Worm (Caenorhabditis elegans) whole organism, young adult: Measurements from ENCODE around the gene tag-273.
A peak's percentile ranks its signal among the peaks of the same experiment; 100 is the strongest.

Experiments used
- B0019.2 ChIP-seq: fragments of 200-800 bp; sonication (Bioruptor generic); conservative IDR thresholded peaks from 2 replicates; pipeline ENCODE4 v1.3.6; 2022; ENCODE audit warnings: missing genetic modification reagents, missing genetic modification characterization, missing compliant biosample characterization
- F33H1.4 ChIP-seq: fragments of 200-800 bp; sonication (Bioruptor generic); IDR thresholded peaks from 2 replicates; pipeline ENCODE4 v1.3.6; 2022; ENCODE audit warnings: missing genetic modification reagents, missing genetic modification characterization, missing compliant biosample characterization
- F49E8.2 ChIP-seq: sonication (generic microtip); optimal IDR thresholded peaks from 3 replicates; lab custom pipeline; 2017; ENCODE audit warnings: missing genetic modification characterization, mild to moderate bottlenecking, missing compliant biosample characterization, antibody characterized with exemption, moderate library complexity; ENCODE audit not compliant: insufficient read depth
- K11D2.4 ChIP-seq: fragments of 200-800 bp; sonication (Bioruptor generic); IDR thresholded peaks from 2 replicates; pipeline ENCODE4 v1.3.6; 2022; ENCODE audit warnings: missing genetic modification reagents, missing genetic modification characterization, missing compliant biosample characterization
- T07F8.4 ChIP-seq: sonication (generic microtip); optimal IDR thresholded peaks from 2 replicates; lab custom pipeline; 2016; ENCODE audit warnings: mild to moderate bottlenecking, missing genetic modification characterization, moderate library complexity, missing compliant biosample characterization
- akir-1 ChIP-seq: fragments of 200-800 bp; sonication (Bioruptor generic); optimal IDR thresholded peaks from 2 replicates; lab custom pipeline; 2018; ENCODE audit warnings: mild to moderate bottlenecking, missing genetic modification characterization, moderate library complexity, missing compliant biosample characterization
- aptf-2 ChIP-seq: fragments of 200-800 bp; sonication (Bioruptor generic); conservative IDR thresholded peaks from 2 replicates; pipeline ENCODE4 v1.3.6; 2022; ENCODE audit warnings: missing genetic modification reagents, missing genetic modification characterization, missing compliant biosample characterization
- attf-6 ChIP-seq: fragments of 200-800 bp; sonication (Bioruptor generic); IDR thresholded peaks from 2 replicates; pipeline ENCODE4 v1.3.6; 2022; ENCODE audit warnings: missing genetic modification reagents, missing genetic modification characterization, missing compliant biosample characterization
- bed-1 ChIP-seq: fragments of 200-800 bp; sonication (Bioruptor generic); IDR thresholded peaks from 2 replicates; pipeline ENCODE4 v1.3.6; 2022; ENCODE audit warnings: missing genetic modification reagents, missing genetic modification characterization, missing compliant biosample characterization
- cebp-2 ChIP-seq: fragments of 200-800 bp; sonication (Bioruptor generic); IDR thresholded peaks from 2 replicates; pipeline ENCODE4 v1.3.6; 2022; ENCODE audit warnings: missing genetic modification characterization, missing compliant biosample characterization
- ceh-91 ChIP-seq: fragments of 200-800 bp; sonication (Bioruptor generic); IDR thresholded peaks from 2 replicates; pipeline ENCODE4 v1.3.6; 2022; ENCODE audit warnings: missing genetic modification reagents, missing genetic modification characterization, missing compliant biosample characterization
- dpl-1 ChIP-seq: fragments of 150-350 bp; optimal IDR thresholded peaks from 2 replicates; lab custom pipeline; 2014; ENCODE audit warnings: missing biosample characterization, missing genetic modification reagents, missing genetic modification characterization
- efl-1 ChIP-seq: fragments of 150-350 bp; optimal IDR thresholded peaks from 2 replicates; lab custom pipeline; 2014; ENCODE audit warnings: missing biosample characterization, missing genetic modification reagents, missing genetic modification characterization
- egl-18 ChIP-seq: fragments of 200-800 bp; sonication (Bioruptor generic); IDR thresholded peaks from 2 replicates; pipeline ENCODE4 v1.3.6; 2022; ENCODE audit warnings: missing genetic modification reagents, missing genetic modification characterization, missing compliant biosample characterization
- egl-44 ChIP-seq: fragments of 200-800 bp; sonication (Bioruptor generic); IDR thresholded peaks from 2 replicates; pipeline ENCODE4 v1.3.6; 2022; ENCODE audit warnings: missing genetic modification reagents, missing genetic modification characterization, missing compliant biosample characterization
- egrh-3 ChIP-seq: fragments of 200-800 bp; sonication (Bioruptor generic); IDR thresholded peaks from 2 replicates; pipeline ENCODE4 v1.3.6; 2022; ENCODE audit warnings: missing genetic modification reagents, missing genetic modification characterization, missing compliant biosample characterization
- ekl-4 ChIP-seq: fragments of 200-800 bp; sonication (Bioruptor generic); IDR thresholded peaks from 2 replicates; pipeline ENCODE4 v1.3.6; 2022; ENCODE audit warnings: missing genetic modification reagents, missing genetic modification characterization, missing compliant biosample characterization
- fkh-3 ChIP-seq: sonication (generic microtip); optimal IDR thresholded peaks from 2 replicates; lab custom pipeline; 2016; ENCODE audit warnings: mild to moderate bottlenecking, missing genetic modification characterization, missing compliant biosample characterization
- him-1 ChIP-seq: sonication (generic microtip); optimal IDR thresholded peaks from 2 replicates; lab custom pipeline; 2016; ENCODE audit warnings: missing genotype, missing genetic modification reagents, missing genetic modification characterization, missing compliant biosample characterization
- hmg-20 ChIP-seq: fragments of 200-800 bp; sonication (Bioruptor generic); IDR thresholded peaks from 2 replicates; pipeline ENCODE4 v1.3.6; 2022; ENCODE audit warnings: missing genetic modification reagents, missing genetic modification characterization, missing compliant biosample characterization
- hsf-1 ChIP-seq: fragments of 200-800 bp; sonication (Bioruptor generic); IDR thresholded peaks from 2 replicates; pipeline ENCODE4 v1.3.6; 2022; ENCODE audit warnings: missing genetic modification reagents, missing genetic modification characterization, missing compliant biosample characterization
- lag-1 ChIP-seq: fragments of 200-800 bp; sonication (Bioruptor generic); IDR thresholded peaks from 2 replicates; pipeline ENCODE4 v1.3.6; 2022; ENCODE audit warnings: missing genetic modification reagents, missing genetic modification characterization, missing compliant biosample characterization
- let-607 ChIP-seq, 2 experiments: fragments of 200-800 bp in 1 of 2; sonication (Bioruptor generic) in 1 of 2; sonication (generic microtip) in 1 of 2; optimal IDR thresholded peaks; 2 replicates each; lab custom pipeline; 2016 to 2018; ENCODE audit warnings: mild to moderate bottlenecking in 2 of 2, missing compliant biosample characterization in 2 of 2, missing genetic modification characterization in 2 of 2, moderate library complexity in 2 of 2, missing genotype in 1 of 2
- lin-35 ChIP-seq, 3 experiments: fragments of 150-350 bp in 2 of 3; sonication (generic microtip) in 1 of 3; optimal IDR thresholded peaks; 2 replicates each; lab custom pipeline; 2014 to 2018; ENCODE audit warnings: missing biosample characterization in 3 of 3, missing genetic modification characterization in 3 of 3, missing genetic modification reagents in 3 of 3
- lir-1 ChIP-seq: fragments of 200-800 bp; sonication (Bioruptor generic); conservative IDR thresholded peaks from 2 replicates; pipeline ENCODE4 v1.3.6; 2022; ENCODE audit warnings: missing genetic modification reagents, missing genetic modification characterization, missing compliant biosample characterization
- madf-6 ChIP-seq: fragments of 200-800 bp; sonication (Bioruptor generic); IDR thresholded peaks from 2 replicates; pipeline ENCODE4 v1.3.6; 2022; ENCODE audit warnings: missing genetic modification reagents, missing genetic modification characterization, missing compliant biosample characterization
- mcd-1 ChIP-seq: fragments of 200-800 bp; sonication (Bioruptor generic); IDR thresholded peaks from 2 replicates; pipeline ENCODE4 v1.3.6; 2022; ENCODE audit warnings: missing genetic modification reagents, missing genetic modification characterization, missing compliant biosample characterization
- nfya-1 ChIP-seq: sonication (generic microtip); optimal IDR thresholded peaks from 2 replicates; lab custom pipeline; 2017; ENCODE audit warnings: antibody characterized with exemption, missing compliant biosample characterization, missing genetic modification characterization, borderline replicate concordance; ENCODE audit not compliant: insufficient read depth
- pbrm-1 ChIP-seq: fragments of 200-800 bp; sonication (Bioruptor generic); IDR thresholded peaks from 2 replicates; pipeline ENCODE4 v1.3.6; 2022; ENCODE audit warnings: missing genetic modification reagents, missing genetic modification characterization, missing compliant biosample characterization
- pha-4 ChIP-seq: fragments of 150-350 bp; sonication (generic microtip); optimal IDR thresholded peaks from 2 replicates; lab custom pipeline; 2014; ENCODE audit warnings: missing biosample characterization, missing genetic modification reagents, missing genetic modification characterization
- repo-1 ChIP-seq: sonication (generic microtip); optimal IDR thresholded peaks from 2 replicates; lab custom pipeline; 2017; ENCODE audit warnings: mild to moderate bottlenecking, missing genetic modification characterization, missing compliant biosample characterization
- snpc-3.4 ChIP-seq: sonication (generic microtip); optimal IDR thresholded peaks from 2 replicates; lab custom pipeline; 2017; ENCODE audit warnings: missing genetic modification characterization, mild to moderate bottlenecking, missing compliant biosample characterization, antibody characterized with exemption, moderate library complexity, missing genotype, missing genetic modification reagents
- snpc-4 ChIP-seq, 5 experiments: fragments of 150-350 bp in 1 of 5; sonication (generic microtip) in 4 of 5; optimal IDR thresholded peaks; 2 replicates each; lab custom pipeline; 2014 to 2018; ENCODE audit warnings: missing genetic modification characterization in 5 of 5, missing biosample characterization in 3 of 5, antibody characterized with exemption in 2 of 5, mild to moderate bottlenecking in 2 of 5, missing compliant biosample characterization in 2 of 5, missing genotype in 2 of 5, moderate library complexity in 2 of 5, missing genetic modification reagents in 1 of 5
- somi-1 ChIP-seq: fragments of 200-800 bp; sonication (Bioruptor generic); optimal IDR thresholded peaks from 2 replicates; lab custom pipeline; 2018; ENCODE audit warnings: mild to moderate bottlenecking, missing genetic modification characterization, missing compliant biosample characterization

Gene tag-273

DNA sequence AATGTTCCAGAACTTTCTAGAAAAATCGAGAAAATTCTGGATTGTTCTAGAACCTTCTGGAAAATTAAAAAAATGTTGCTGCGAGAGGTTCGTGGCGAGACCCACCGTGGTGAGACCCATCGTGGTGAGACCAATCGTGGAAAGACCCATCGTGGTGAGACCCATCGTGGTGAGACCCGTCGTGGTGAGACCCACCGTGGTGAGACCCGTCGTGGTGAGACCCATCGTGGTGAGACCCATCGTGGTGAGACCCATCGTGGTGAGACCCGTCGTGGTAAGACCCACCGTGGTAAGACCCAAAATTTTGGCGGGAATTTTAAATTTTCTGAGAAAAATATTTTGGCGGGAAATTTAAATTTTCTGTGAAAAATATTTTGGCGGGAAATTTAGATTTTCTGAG is 26.4 kb downstream of the tag-273 start:
- TF ChIP-seq bed-1, result 0 out of 2 replicates have a peak, but pooled peaks have one; percentile 48
- 0 out of 2 replicates have a peak, but pooled peaks have one; percentile 48 for TF ChIP-seq cebp-2 (GFP tag; lab: Robert Waterston, UW)
- peak; percentile 41; the same call in 1 of the 2 replicates for TF ChIP-seq egrh-3 (GFP tag; lab: Robert Waterston, UW)
- TF ChIP-seq attf-6 (GFP tag; lab: Robert Waterston, UW), result 0 out of 2 replicates have a peak, but pooled peaks have one; percentile 56
- TF ChIP-seq hsf-1, result 0 out of 2 replicates have a peak, but pooled peaks have one; percentile 49
- peak; percentile 64 for TF ChIP-seq F33H1.4 (GFP tag; lab: Robert Waterston, UW)

DNA sequence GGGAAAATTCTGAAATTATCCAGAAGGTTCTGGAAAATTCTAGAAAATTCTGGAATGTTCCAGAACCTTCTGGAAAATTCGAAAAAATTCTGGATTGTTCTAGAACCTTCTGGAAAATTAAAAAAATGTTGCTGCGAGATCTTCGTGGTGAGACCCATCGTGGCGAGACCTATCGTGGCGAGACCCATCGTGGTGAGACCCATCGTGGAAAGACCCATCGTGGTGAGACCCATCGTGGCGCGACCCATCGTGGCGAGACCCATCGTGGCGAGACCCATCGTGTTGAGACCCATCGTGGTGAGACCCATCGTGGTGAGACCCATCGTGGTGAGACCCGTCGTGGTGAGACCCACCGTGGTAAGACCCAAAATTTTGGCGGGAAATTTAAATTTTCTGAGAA is 28.3 kb downstream of the tag-273 start:
- peak; percentile 77 for TF ChIP-seq hsf-1
- peak; percentile 58; the same call in 1 of the 2 replicates for TF ChIP-seq cebp-2 (GFP tag; lab: Robert Waterston, UW)
- peak; percentile 37; the same call in 1 of the 2 replicates for TF ChIP-seq mcd-1 (GFP tag; lab: Robert Waterston, UW)
- TF ChIP-seq F33H1.4 (GFP tag; lab: Robert Waterston, UW), result peak; percentile 61
- TF ChIP-seq ceh-91 (GFP tag; lab: Robert Waterston, UW), result peak; percentile 32; the same call in 1 of the 2 replicates
- TF ChIP-seq, all 124 proteins: peak for 5; not testable (repeated sequence) for 119

DNA sequence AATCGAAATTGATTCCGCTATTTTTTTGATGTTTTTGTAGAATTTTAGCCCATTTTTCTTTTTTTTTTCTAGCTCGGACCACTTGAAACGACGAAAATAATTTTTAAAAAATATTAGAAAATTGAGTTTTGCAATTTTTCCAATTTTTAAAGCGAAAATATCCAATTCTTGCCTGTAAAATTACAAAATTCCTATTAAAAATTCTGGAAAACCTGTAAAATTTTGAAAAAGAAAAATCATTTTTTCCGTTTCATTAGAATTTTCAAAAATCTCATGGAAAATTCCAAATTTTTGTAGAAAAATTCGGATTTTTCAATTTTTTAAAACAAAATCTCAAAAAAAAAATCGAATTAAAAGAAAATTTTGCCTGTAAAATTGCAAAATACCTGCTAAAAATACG is 36.0 kb downstream of the tag-273 start:
- no peak for TF ChIP-seq mcd-1 (GFP tag; lab: Robert Waterston, UW)
- TF ChIP-seq cebp-2 (GFP tag; lab: Robert Waterston, UW), result 0 out of 2 replicates have a peak, but pooled peaks have one; percentile 65
- no peak for TF ChIP-seq B0019.2 (GFP tag; lab: Robert Waterston, UW)
- no peak for TF ChIP-seq akir-1 (GFP tag; lab: Kevin White, UChicago)
- no peak for TF ChIP-seq lag-1 (GFP tag; lab: Robert Waterston, UW)
- peak; percentile 82 for TF ChIP-seq attf-6 (GFP tag; lab: Robert Waterston, UW)
- TF ChIP-seq repo-1 (tag; lab: Kevin White, UChicago), result no peak
- no peak for TF ChIP-seq snpc-4 (GFP tag; optimal IDR thresholded peaks at IDR 0.05; lab: Kevin White, UChicago)
- TF ChIP-seq snpc-4 (tag; optimal IDR thresholded peaks at IDR 0.05; lab: Kevin White, UChicago), result peak in 1 of 4 experiments; percentile 76
- TF ChIP-seq aptf-2 (GFP tag; lab: Robert Waterston, UW), result no peak

DNA sequence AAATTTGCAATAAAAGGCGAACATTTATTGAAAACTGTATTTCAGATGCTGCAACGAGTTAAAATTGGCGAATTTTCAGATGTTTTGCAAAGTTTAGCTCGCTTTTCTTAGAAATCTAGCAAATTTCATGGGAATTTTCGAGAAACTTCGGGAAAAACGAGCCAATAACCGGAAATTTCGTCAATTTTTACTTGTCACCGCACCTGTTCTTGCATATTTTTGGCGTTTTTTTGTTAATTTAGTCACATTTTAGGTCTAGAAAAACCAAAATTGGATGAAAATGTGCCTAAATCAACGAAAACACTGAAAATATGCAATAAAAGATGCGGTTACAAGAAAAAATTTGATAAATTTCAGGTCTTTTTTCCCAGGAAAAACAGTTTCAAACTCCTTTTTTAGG is 38.1 kb downstream of the tag-273 start:
- 0 out of 2 replicates have a peak, but pooled peaks have one; percentile 16 for TF ChIP-seq attf-6 (GFP tag; lab: Robert Waterston, UW)
- no peak for TF ChIP-seq snpc-4 (GFP tag; optimal IDR thresholded peaks at IDR 0.05; lab: Kevin White, UChicago)
- peak in 2 of 4 experiments; percentile 55 to 58 for TF ChIP-seq snpc-4 (tag; optimal IDR thresholded peaks at IDR 0.05; lab: Kevin White, UChicago)
- no peak for TF ChIP-seq nfya-1 (tag; lab: Kevin White, UChicago)
- TF ChIP-seq egl-44 (GFP tag; lab: Robert Waterston, UW), result no peak
- TF ChIP-seq egl-18, result no peak

DNA sequence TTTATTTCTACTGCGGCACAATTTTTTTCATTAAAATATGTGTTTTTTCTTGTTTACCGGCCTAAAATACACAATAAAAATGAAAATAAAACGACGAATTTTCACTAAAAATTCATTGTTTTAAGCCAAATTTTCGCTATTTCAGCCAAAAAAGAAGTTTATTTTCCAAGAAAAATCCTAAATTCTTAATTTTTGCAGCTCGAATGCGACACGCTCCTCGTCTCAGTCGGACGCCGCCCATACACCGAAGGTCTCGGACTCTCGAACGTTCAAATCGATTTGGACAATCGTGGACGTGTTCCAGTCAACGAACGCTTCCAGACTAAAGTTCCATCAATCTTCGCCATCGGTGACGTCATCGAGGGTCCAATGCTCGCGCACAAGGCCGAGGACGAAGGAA is 38.9 kb downstream of the tag-273 start:
- TF ChIP-seq him-1 (tag; lab: Kevin White, UChicago) (no peak), let-607 (tag; optimal IDR thresholded peaks at IDR 0.05; lab: Kevin White, UChicago) (no peak), cebp-2 (GFP tag; lab: Robert Waterston, UW) (0 out of 2 replicates have a peak, but pooled peaks have one; percentile 23), snpc-4 (GFP tag; optimal IDR thresholded peaks at IDR 0.05; lab: Kevin White, UChicago) (no peak), snpc-4 (tag; optimal IDR thresholded peaks at IDR 0.05; lab: Kevin White, UChicago) (peak in 1 of 4 experiments; percentile 57), madf-6 (GFP tag; lab: Robert Waterston, UW) (peak; percentile 32; the same call in 1 of the 2 replicates), attf-6 (GFP tag; lab: Robert Waterston, UW) (peak; percentile 55)

DNA sequence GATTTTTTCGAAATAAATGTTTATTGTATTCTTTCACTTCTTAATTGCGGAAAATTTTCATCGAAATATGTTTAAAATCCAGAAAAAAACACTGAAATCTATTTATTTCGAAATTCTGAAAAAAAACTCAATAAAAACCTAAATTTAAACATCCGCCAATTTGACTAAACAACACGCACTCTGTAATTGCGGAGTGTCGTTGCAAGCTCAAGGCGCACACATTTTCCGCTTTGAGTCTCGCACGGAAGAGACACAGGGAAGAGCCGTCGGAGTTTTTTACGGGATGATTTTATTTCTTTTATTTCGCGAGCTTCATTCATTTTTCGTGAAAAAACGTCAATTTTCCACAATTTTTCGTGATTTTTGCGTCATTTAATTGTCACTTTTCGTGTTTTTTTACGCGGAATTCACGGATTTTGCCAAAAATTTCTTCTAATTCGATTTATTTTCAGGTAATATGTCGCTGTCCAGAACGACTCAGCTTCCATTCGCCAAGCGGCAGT is 40.9 kb downstream of the tag-273 start, which contains the start of gene dld-1:
dld-1 (plus strand) TSS at position 453 of the 503 bp plus-strand sequence.
- TF ChIP-seq him-1 (tag; lab: Kevin White, UChicago) (peak; percentile 50), pbrm-1 (GFP tag; lab: Robert Waterston, UW) (peak; percentile 87), efl-1 (GFP tag; lab: Kevin White, UChicago) (peak; percentile 94), somi-1 (GFP tag; lab: Kevin White, UChicago) (no peak), snpc-3.4 (peak; percentile 75), lir-1 (peak; percentile 78), F33H1.4 (GFP tag; lab: Robert Waterston, UW) (peak; percentile 98), pha-4 (tag; lab: Kevin White, UChicago) (peak; percentile 53), T07F8.4 (no peak), F49E8.2 (tag; lab: Kevin White, UChicago) (peak; percentile 94), fkh-3 (tag; lab: Kevin White, UChicago) (no peak), lin-35 (GFP tag; optimal IDR thresholded peaks at IDR 0.05; lab: Kevin White, UChicago) (peak; percentile 46 to 98 (median 75)), K11D2.4 (GFP tag; lab: Robert Waterston, UW) (peak; percentile 79), madf-6 (GFP tag; lab: Robert Waterston, UW) (peak; percentile 89), hmg-20 (GFP tag; lab: Robert Waterston, UW) (no peak), ekl-4 (GFP tag; lab: Robert Waterston, UW) (peak; percentile 87), dpl-1 (GFP tag; lab: Kevin White, UChicago) (peak; percentile 92)
